Worm (Caenorhabditis elegans) whole organism, L1 larva: ENCODE measurements around the gene F38B7.11.
A peak's percentile ranks its signal among the peaks of the same experiment; 100 is the strongest.

Experiments used
- F16B12.6 ChIP-seq: fragments of 150-350 bp; optimal IDR thresholded peaks from 2 replicates; lab custom pipeline; 2014; ENCODE audit warnings: missing biosample characterization, missing genetic modification characterization
- Y116A8C.19 ChIP-seq: sonication (generic microtip); optimal IDR thresholded peaks from 2 replicates; lab custom pipeline; 2016; ENCODE audit warnings: missing compliant biosample characterization, missing genetic modification characterization, borderline replicate concordance
- alr-1 ChIP-seq: fragments of 200-800 bp; sonication (Bioruptor generic); optimal IDR thresholded peaks from 2 replicates; lab custom pipeline; 2018; ENCODE audit warnings: borderline replicate concordance, mild to moderate bottlenecking, missing genetic modification characterization, missing compliant biosample characterization
- aly-2 ChIP-seq: fragments of 150-350 bp; optimal IDR thresholded peaks from 2 replicates; lab custom pipeline; 2014; ENCODE audit warnings: missing biosample characterization, missing genetic modification characterization
- blmp-1 ChIP-seq: fragments of 150-350 bp; optimal IDR thresholded peaks from 2 replicates; lab custom pipeline; 2014; ENCODE audit warnings: missing biosample characterization, missing genetic modification characterization
- ceh-82 ChIP-seq, 3 experiments: fragments of 150-350 bp in 1 of 3; sonication (generic microtip) in 2 of 3; optimal IDR thresholded peaks; 2 replicates each; lab custom pipeline; 2014 to 2017; ENCODE audit warnings: missing biosample characterization in 3 of 3, missing genetic modification characterization in 3 of 3
- ceh-88 ChIP-seq: fragments of 200-800 bp; sonication (Bioruptor generic); IDR thresholded peaks from 2 replicates; pipeline ENCODE4 v1.3.6; 2022; ENCODE audit warnings: missing genetic modification characterization, missing compliant biosample characterization
- ceh-90 ChIP-seq: sonication (generic microtip); optimal IDR thresholded peaks from 2 replicates; lab custom pipeline; 2016; ENCODE audit warnings: missing genetic modification characterization, missing compliant biosample characterization
- dpl-1 ChIP-seq, 3 experiments: fragments of 150-350 bp in 2 of 3; sonication (generic microtip) in 1 of 3; optimal IDR thresholded peaks; 2 replicates each; lab custom pipeline; 2014 to 2017; ENCODE audit warnings: missing biosample characterization in 3 of 3, missing genetic modification characterization in 3 of 3, missing genetic modification reagents in 3 of 3
- dsc-1 ChIP-seq: sonication (generic microtip); optimal IDR thresholded peaks from 2 replicates; lab custom pipeline; 2016; ENCODE audit warnings: mild to moderate bottlenecking, missing genetic modification characterization, missing compliant biosample characterization
- egl-13 ChIP-seq: sonication (generic microtip); optimal IDR thresholded peaks from 2 replicates; lab custom pipeline; 2016; ENCODE audit warnings: missing genotype, missing genetic modification reagents, missing genetic modification characterization, missing compliant biosample characterization
- egl-27 ChIP-seq, 2 experiments: fragments of 150-350 bp in 1 of 2; sonication (generic microtip); optimal IDR thresholded peaks; 3 replicates each; lab custom pipeline; 2017 to 2018; ENCODE audit warnings: missing biosample characterization in 2 of 2, missing genetic modification characterization in 2 of 2, missing genetic modification reagents in 2 of 2
- elt-2 ChIP-seq: sonication (generic microtip); optimal IDR thresholded peaks from 2 replicates; lab custom pipeline; 2016; ENCODE audit warnings: missing genetic modification characterization, mild to moderate bottlenecking, inconsistent platforms, missing compliant biosample characterization, missing genetic modification reagents
- elt-3 ChIP-seq, 6 experiments: fragments of 150-350 bp in 1 of 6; sonication (generic microtip); optimal IDR thresholded peaks; 2 replicates each; lab custom pipeline; 2017 to 2018; ENCODE audit warnings: missing biosample characterization in 6 of 6, missing genetic modification characterization in 6 of 6, inconsistent platforms in 1 of 6
- ets-5 ChIP-seq: fragments of 200-800 bp; sonication (Bioruptor generic); IDR thresholded peaks from 2 replicates; pipeline ENCODE4 v1.3.6; 2022; ENCODE audit warnings: missing genetic modification characterization, missing compliant biosample characterization
- fkh-8 ChIP-seq: sonication (generic microtip); optimal IDR thresholded peaks from 2 replicates; lab custom pipeline; 2016; ENCODE audit warnings: mild to moderate bottlenecking, missing genetic modification characterization, missing compliant biosample characterization
- fos-1 ChIP-seq: fragments of 150-350 bp; optimal IDR thresholded peaks from 2 replicates; lab custom pipeline; 2014; ENCODE audit warnings: missing biosample characterization, missing genetic modification characterization
- hlh-17 ChIP-seq: fragments of 200-800 bp; sonication (Bioruptor generic); optimal IDR thresholded peaks from 2 replicates; lab custom pipeline; 2018; ENCODE audit warnings: missing genetic modification characterization, mild to moderate bottlenecking, missing compliant biosample characterization, moderate library complexity, borderline replicate concordance
- hlh-4 ChIP-seq: sonication (generic microtip); optimal IDR thresholded peaks from 2 replicates; lab custom pipeline; 2016; ENCODE audit warnings: mild to moderate bottlenecking, missing genetic modification characterization, missing compliant biosample characterization
- hpl-2 ChIP-seq: fragments of 150-350 bp; optimal IDR thresholded peaks from 2 replicates; lab custom pipeline; 2014; ENCODE audit warnings: missing biosample characterization, missing genetic modification reagents, missing genetic modification characterization
- isw-1 ChIP-seq: fragments of 200-800 bp; sonication (Bioruptor generic); IDR thresholded peaks from 2 replicates; pipeline ENCODE4 v1.3.6; 2022; ENCODE audit warnings: missing genetic modification characterization, missing compliant biosample characterization
- jun-1 ChIP-seq: fragments of 150-350 bp; optimal IDR thresholded peaks from 2 replicates; lab custom pipeline; 2014; ENCODE audit warnings: missing biosample characterization, missing genetic modification reagents, missing genetic modification characterization
- lin-14 ChIP-seq: fragments of 200-800 bp; sonication (Bioruptor generic); optimal IDR thresholded peaks from 2 replicates; lab custom pipeline; 2018; ENCODE audit warnings: mild to moderate bottlenecking, missing genetic modification characterization, moderate library complexity, missing compliant biosample characterization
- lsy-2 ChIP-seq, 2 experiments: fragments of 150-350 bp; optimal IDR thresholded peaks; 2 replicates each; lab custom pipeline; 2014; ENCODE audit warnings: missing biosample characterization in 2 of 2, missing genetic modification characterization in 2 of 2
- mdl-1 ChIP-seq, 2 experiments: fragments of 150-350 bp; optimal IDR thresholded peaks; 2 replicates each; lab custom pipeline; 2014 to 2017; ENCODE audit warnings: missing biosample characterization in 2 of 2, missing genetic modification characterization in 2 of 2, inconsistent platforms in 1 of 2
- mef-2 ChIP-seq: fragments of 150-350 bp; optimal IDR thresholded peaks from 2 replicates; lab custom pipeline; 2014; ENCODE audit warnings: missing biosample characterization, missing genetic modification characterization
- nhr-19 ChIP-seq: fragments of 200-800 bp; sonication (Bioruptor generic); conservative IDR thresholded peaks from 2 replicates; pipeline ENCODE4 v1.3.6; 2022; ENCODE audit warnings: missing genetic modification characterization, missing compliant biosample characterization
- nhr-20 ChIP-seq: sonication (generic microtip); optimal IDR thresholded peaks from 2 replicates; lab custom pipeline; 2016; ENCODE audit warnings: mild to moderate bottlenecking, missing genetic modification characterization, missing compliant biosample characterization
- nhr-237 ChIP-seq: fragments of 150-350 bp; optimal IDR thresholded peaks from 2 replicates; lab custom pipeline; 2014; ENCODE audit warnings: missing biosample characterization, missing genetic modification characterization
- nhr-47 ChIP-seq: sonication (generic microtip); optimal IDR thresholded peaks from 2 replicates; lab custom pipeline; 2016; ENCODE audit warnings: mild to moderate bottlenecking, missing genetic modification characterization, moderate library complexity, missing compliant biosample characterization
- nhr-76 ChIP-seq: sonication (generic microtip); optimal IDR thresholded peaks from 2 replicates; lab custom pipeline; 2017; ENCODE audit warnings: missing biosample characterization, missing genetic modification characterization
- nhr-77 ChIP-seq: fragments of 150-350 bp; optimal IDR thresholded peaks from 2 replicates; lab custom pipeline; 2014; ENCODE audit warnings: missing biosample characterization, missing genetic modification characterization
- nhr-84 ChIP-seq: sonication (generic microtip); optimal IDR thresholded peaks from 2 replicates; lab custom pipeline; 2017; ENCODE audit warnings: missing biosample characterization, missing genetic modification characterization
- nhr-90 ChIP-seq: sonication (generic microtip); optimal IDR thresholded peaks from 2 replicates; lab custom pipeline; 2016; ENCODE audit warnings: mild to moderate bottlenecking, missing genetic modification characterization, missing compliant biosample characterization; ENCODE audit not compliant: poor library complexity
- pax-3 ChIP-seq: fragments of 200-800 bp; sonication (Bioruptor generic); optimal IDR thresholded peaks from 2 replicates; lab custom pipeline; 2018; ENCODE audit warnings: mild to moderate bottlenecking, missing genetic modification characterization, moderate library complexity, missing compliant biosample characterization
- pqm-1 ChIP-seq: sonication (generic microtip); optimal IDR thresholded peaks from 3 replicates; lab custom pipeline; 2017; ENCODE audit warnings: missing biosample characterization, missing genetic modification characterization
- rnt-1 ChIP-seq: sonication (generic microtip); optimal IDR thresholded peaks from 2 replicates; lab custom pipeline; 2016; ENCODE audit warnings: mild to moderate bottlenecking, missing genetic modification characterization, moderate library complexity, missing compliant biosample characterization
- sox-4 ChIP-seq: sonication (generic microtip); optimal IDR thresholded peaks from 2 replicates; lab custom pipeline; 2016; ENCODE audit warnings: missing genetic modification characterization, missing compliant biosample characterization
- sptf-1 ChIP-seq: fragments of 150-350 bp; optimal IDR thresholded peaks from 2 replicates; lab custom pipeline; 2014; ENCODE audit warnings: missing biosample characterization, missing genetic modification characterization
- sup-37 ChIP-seq: fragments of 200-800 bp; sonication (Bioruptor generic); optimal IDR thresholded peaks from 2 replicates; lab custom pipeline; 2018; ENCODE audit warnings: mild to moderate bottlenecking, missing genetic modification characterization, missing compliant biosample characterization
- swsn-7 ChIP-seq: sonication (generic microtip); optimal IDR thresholded peaks from 2 replicates; lab custom pipeline; 2016; ENCODE audit warnings: missing genetic modification characterization, missing compliant biosample characterization
- tlp-1 ChIP-seq: fragments of 150-350 bp; optimal IDR thresholded peaks from 2 replicates; lab custom pipeline; 2014; ENCODE audit warnings: missing biosample characterization, missing genetic modification characterization
- unc-130 ChIP-seq: fragments of 150-350 bp; optimal IDR thresholded peaks from 2 replicates; lab custom pipeline; 2017; ENCODE audit warnings: missing biosample characterization, missing genetic modification characterization, inconsistent platforms
- unc-30 ChIP-seq: sonication (generic microtip); optimal IDR thresholded peaks from 2 replicates; lab custom pipeline; 2017; ENCODE audit warnings: missing biosample characterization, missing genetic modification characterization
- vab-15 ChIP-seq: sonication (generic microtip); optimal IDR thresholded peaks from 2 replicates; lab custom pipeline; 2017; ENCODE audit warnings: missing genotype, mild to moderate bottlenecking, missing genetic modification characterization, missing compliant biosample characterization
- xbp-1 ChIP-seq: sonication (generic microtip); optimal IDR thresholded peaks from 2 replicates; lab custom pipeline; 2016; ENCODE audit warnings: missing genetic modification characterization, missing compliant biosample characterization
- zag-1 ChIP-seq: fragments of 150-350 bp; optimal IDR thresholded peaks from 2 replicates; lab custom pipeline; 2014; ENCODE audit warnings: missing biosample characterization, missing genetic modification characterization

Gene F38B7.11

ce11 chrV:11517789-11518188 is 29.1 kb upstream of the F38B7.11 start, which contains the start of gene C55A6.4:
C55A6.4 (minus strand) TSS chrV:11517889.
- TF ChIP-seq vab-15 (tag; lab: Kevin White, UChicago) (no peak), elt-3 (tag; optimal IDR thresholded peaks at IDR 0.05; lab: Kevin White, UChicago) (no peak), ceh-90 (tag; lab: Kevin White, UChicago) (no peak), mef-2 (tag; lab: Kevin White, UChicago) (no peak), blmp-1 (tag; lab: Kevin White, UChicago) (no peak), lsy-2 (tag; optimal IDR thresholded peaks at IDR 0.05; lab: Kevin White, UChicago) (no peak), Y116A8C.19 (tag; lab: Kevin White, UChicago) (no peak)

ce11 chrV:11520215-11520614 is 26.7 kb upstream of the F38B7.11 start, which contains the start of the genes C55A6.11 and C55A6.7:
C55A6.11 (plus strand) TSS chrV:11520515.
C55A6.7 (minus strand) TSS chrV:11520530.
- no peak for TF ChIP-seq sptf-1 (tag; lab: Kevin White, UChicago)
- TF ChIP-seq unc-30 = no peak
- no peak for TF ChIP-seq dsc-1 (tag; lab: Kevin White, UChicago)
- TF ChIP-seq fkh-8 (tag; lab: Kevin White, UChicago) = no peak
- TF ChIP-seq fos-1 (tag; lab: Kevin White, UChicago) = no peak
- no peak for TF ChIP-seq swsn-7 (tag; lab: Kevin White, UChicago)
- no peak for TF ChIP-seq nhr-77 (tag; lab: Kevin White, UChicago)
- no peak for TF ChIP-seq dpl-1 (GFP tag; optimal IDR thresholded peaks at IDR 0.05; lab: Kevin White, UChicago)

ce11 chrV:11521448-11521847 is 25.4 kb upstream of the F38B7.11 start, which contains the start of gene pafo-1:
pafo-1 (plus strand) TSS chrV:11521703.
- TF ChIP-seq sptf-1 (tag; lab: Kevin White, UChicago) (no peak), ceh-82 (tag; optimal IDR thresholded peaks at IDR 0.05; lab: Kevin White, UChicago) (peak; percentile 80 to 93 (median 92)), lin-14 (peak; percentile 84), egl-27 (tag; optimal IDR thresholded peaks at IDR 0.05; lab: Kevin White, UChicago) (peak in 1 of 2 experiments; percentile 43), Y116A8C.19 (tag; lab: Kevin White, UChicago) (no peak), hlh-4 (tag; lab: Kevin White, UChicago) (no peak), pqm-1 (tag; lab: Kevin White, UChicago) (no peak), mef-2 (tag; lab: Kevin White, UChicago) (peak; percentile 65), nhr-19 (peak; percentile 92), isw-1 (GFP tag; lab: Robert Waterston, UW) (peak; percentile 89), ceh-88 (GFP tag; lab: Robert Waterston, UW) (peak; percentile 20; the same call in 1 of the 2 replicates), nhr-90 (peak; percentile 93), unc-130 (tag; lab: Kevin White, UChicago) (peak; percentile 91), egl-13 (peak; percentile 77), nhr-20 (tag; lab: Kevin White, UChicago) (peak; percentile 92), hlh-17 (GFP tag; lab: Kevin White, UChicago) (no peak), F16B12.6 (tag; lab: Kevin White, UChicago) (peak; percentile 67), zag-1 (tag; lab: Kevin White, UChicago) (no peak), sup-37 (GFP tag; lab: Kevin White, UChicago) (peak; percentile 79), fos-1 (tag; lab: Kevin White, UChicago) (peak; percentile 84), mdl-1 (tag; optimal IDR thresholded peaks at IDR 0.05; lab: Kevin White, UChicago) (peak in 1 of 2 experiments; percentile 78), dsc-1 (tag; lab: Kevin White, UChicago) (peak; percentile 94), ceh-90 (tag; lab: Kevin White, UChicago) (peak; percentile 36), ets-5 (GFP tag; lab: Robert Waterston, UW) (no peak), nhr-84 (tag; lab: Kevin White, UChicago) (no peak), swsn-7 (tag; lab: Kevin White, UChicago) (peak; percentile 90), elt-2 (tag; lab: Kevin White, UChicago) (peak; percentile 75), tlp-1 (tag; lab: Kevin White, UChicago) (no peak), pax-3 (tag; lab: Kevin White, UChicago) (peak; percentile 62), nhr-47 (tag; lab: Kevin White, UChicago) (peak; percentile 95), sox-4 (tag; lab: Kevin White, UChicago) (peak; percentile 81), rnt-1 (tag; lab: Kevin White, UChicago) (peak; percentile 95), hpl-2 (GFP tag; lab: Kevin White, UChicago) (no peak), nhr-76 (peak; percentile 43), nhr-77 (tag; lab: Kevin White, UChicago) (peak; percentile 60), alr-1 (tag; lab: Kevin White, UChicago) (no peak), xbp-1 (tag; lab: Kevin White, UChicago) (peak; percentile 90), nhr-237 (tag; lab: Kevin White, UChicago) (peak; percentile 35), aly-2 (tag; lab: Kevin White, UChicago) (peak; percentile 87), jun-1 (tag; lab: Kevin White, UChicago) (peak; percentile 88)
